Fruit fly (Drosophila melanogaster): Measurements from ENCODE around the gene vri.
A peak's percentile ranks its signal among the peaks of the same experiment; 100 is the strongest.

Gene vri

DNA sequence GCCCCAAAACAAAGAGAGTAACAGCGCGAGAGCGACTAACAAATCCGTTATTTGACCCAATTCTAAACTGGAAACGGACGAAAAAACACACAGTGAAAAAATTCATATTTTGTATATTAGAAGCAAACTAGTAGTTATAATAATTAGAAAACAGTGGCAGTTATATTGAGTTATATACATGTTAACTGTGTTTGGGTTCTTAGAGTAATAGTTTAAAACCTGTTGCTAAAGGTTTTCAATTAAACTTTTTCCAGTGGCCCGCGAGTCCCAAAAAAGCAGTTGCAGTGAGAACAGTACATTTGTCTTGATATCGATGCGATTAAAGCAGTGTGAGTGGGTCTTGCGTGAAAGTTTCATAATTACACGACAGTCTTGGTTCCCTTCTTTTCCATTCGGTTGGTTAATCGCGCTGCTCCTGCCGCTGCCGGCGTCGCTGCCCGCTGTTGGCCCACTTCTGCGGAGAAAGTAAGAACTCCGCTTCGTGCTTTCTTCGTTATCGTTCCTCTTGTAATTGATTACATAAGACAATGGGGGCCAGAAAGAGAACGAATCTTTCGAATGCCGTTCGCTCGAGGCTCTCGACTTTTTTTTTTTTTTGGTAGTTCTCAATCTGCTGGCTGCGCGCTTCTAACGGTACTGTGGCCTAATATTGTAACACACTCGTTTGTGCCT lies 8.7 kb downstream of the vri start (continued):
- TF ChIP-seq cato (GFP tag; optimal IDR thresholded peaks at IDR 0.05; ENCODE audit: borderline replicate concordance), result peak; percentile 32
- TF ChIP-seq grau (tag; optimal IDR thresholded peaks at IDR 0.05), result peak; percentile 35
- TF ChIP-seq sug (tag; optimal IDR thresholded peaks at IDR 0.05), result no peak
- TF ChIP-seq bcd (GFP tag; optimal IDR thresholded peaks at IDR 0.05), result no peak
- TF ChIP-seq Spps (tag; optimal IDR thresholded peaks at IDR 0.05), result peak; percentile 7
- TF ChIP-seq CG2678 (tag; optimal IDR thresholded peaks at IDR 0.05), result peak; percentile 54
- peak in 1 of 2 experiments; percentile 15 for TF ChIP-seq Hr78 (GFP tag; optimal IDR thresholded peaks at IDR 0.05)
- TF ChIP-seq CG9797 (GFP tag; optimal IDR thresholded peaks at IDR 0.05), result no peak
- TF ChIP-seq az2 (GFP tag; optimal IDR thresholded peaks at IDR 0.05), result peak; percentile 28
- TF ChIP-seq pb (GFP tag; optimal IDR thresholded peaks at IDR 0.05), result no peak
- 0 out of 2 replicates have a peak, but pooled peaks have one; percentile 3 for TF ChIP-seq dimm (GFP tag; IDR thresholded peaks at IDR 0.05)
- no peak for TF ChIP-seq oc (tag; optimal IDR thresholded peaks at IDR 0.05)
- TF ChIP-seq Antp (GFP tag; optimal IDR thresholded peaks at IDR 0.05), result no peak
- TF ChIP-seq peb (GFP tag; IDR thresholded peaks at IDR 0.05), result 0 out of 2 replicates have a peak, but pooled peaks have one; percentile 31
- TF ChIP-seq gce (GFP tag; IDR thresholded peaks at IDR 0.05), result no peak
- no peak for TF ChIP-seq slbo (GFP tag; IDR thresholded peaks at IDR 0.05)
- peak; percentile 15 for TF ChIP-seq twi (tag; optimal IDR thresholded peaks at IDR 0.05)
- peak; percentile 16 for TF ChIP-seq ind (GFP tag; optimal IDR thresholded peaks at IDR 0.05)
- TF ChIP-seq CG10366 (GFP tag; IDR thresholded peaks at IDR 0.05), result peak; percentile 23; the same call in 1 of the 2 replicates
- peak; percentile 6 for TF ChIP-seq gcm (GFP tag; optimal IDR thresholded peaks at IDR 0.05)
- peak; percentile 30 for TF ChIP-seq Camta (GFP tag; optimal IDR thresholded peaks at IDR 0.05)
- peak; percentile 71 for TF ChIP-seq CG18262 (tag; optimal IDR thresholded peaks at IDR 0.05)
- TF ChIP-seq hkb (optimal IDR thresholded peaks at IDR 0.05), result no peak
- TF ChIP-seq hkb (GFP tag; IDR thresholded peaks at IDR 0.05), result 0 out of 2 replicates have a peak, but pooled peaks have one; percentile 33
- peak; percentile 57 for TF ChIP-seq CG17328 (GFP tag; IDR thresholded peaks at IDR 0.05)
- peak; percentile 38; the same call in 1 of the 2 replicates for TF ChIP-seq HLH3B (GFP tag; IDR thresholded peaks at IDR 0.05)
- TF ChIP-seq CG5245 (GFP tag; optimal IDR thresholded peaks at IDR 0.05), result no peak
- no peak for TF ChIP-seq CG4730 (GFP tag; IDR thresholded peaks at IDR 0.05)
- TF ChIP-seq CG30431 (GFP tag; optimal IDR thresholded peaks at IDR 0.05), result no peak
- TF ChIP-seq Usf (GFP tag; optimal IDR thresholded peaks at IDR 0.05), result no peak
- no peak for TF ChIP-seq wdn (GFP tag; IDR thresholded peaks at IDR 0.05)
- TF ChIP-seq trem (tag; optimal IDR thresholded peaks at IDR 0.05), result peak; percentile 22
- peak; percentile 72 for TF ChIP-seq nmo (GFP tag; optimal IDR thresholded peaks at IDR 0.05)
- TF ChIP-seq run (tag; optimal IDR thresholded peaks at IDR 0.05), result no peak
- TF ChIP-seq en (GFP tag; optimal IDR thresholded peaks at IDR 0.05), result no peak
- no peak for TF ChIP-seq CG12942 (GFP tag; optimal IDR thresholded peaks at IDR 0.05)
- TF ChIP-seq CG3847 (GFP tag; IDR thresholded peaks at IDR 0.05), result no peak
- TF ChIP-seq Pdp1 (GFP tag; optimal IDR thresholded peaks at IDR 0.05), result peak; percentile 17 to 81
- peak; percentile 33 for TF ChIP-seq CG17359 (tag; optimal IDR thresholded peaks at IDR 0.05)
- no peak for TF ChIP-seq CG7372 (GFP tag; IDR thresholded peaks at IDR 0.05)
- TF ChIP-seq CG4617 (GFP tag; optimal IDR thresholded peaks at IDR 0.05; ENCODE audit: borderline replicate concordance), result no peak
- TF ChIP-seq CG16779 (GFP tag; IDR thresholded peaks at IDR 0.05), result no peak
- no peak for TF ChIP-seq CG6175 (GFP tag; IDR thresholded peaks at IDR 0.05)
- TF ChIP-seq CG7987 (GFP tag; optimal IDR thresholded peaks at IDR 0.05), result no peak
- TF ChIP-seq CG17829 (tag; optimal IDR thresholded peaks at IDR 0.05), result peak; percentile 35
- no peak for TF ChIP-seq Asciz (GFP tag; optimal IDR thresholded peaks at IDR 0.05)
- TF ChIP-seq Dref (GFP tag; IDR thresholded peaks at IDR 0.05), result no peak
- no peak for TF ChIP-seq CG14441 (GFP tag; IDR thresholded peaks at IDR 0.05)
- TF ChIP-seq unpg (GFP tag; optimal IDR thresholded peaks at IDR 0.05), result peak; percentile 49
- TF ChIP-seq Ada2b (GFP tag; IDR thresholded peaks at IDR 0.05), result no peak

Measured in whole organism, embryonic.